Fruit fly (Drosophila melanogaster): Measurements from ENCODE around the gene AstC.

dm6 chr2L:11072880-11073279 lies 8.3 kb downstream of the AstC start:
- TF ChIP-seq cic (GFP tag; optimal IDR thresholded peaks at IDR 0.05) = no peak
- TF ChIP-seq Hr96 (GFP tag; optimal IDR thresholded peaks at IDR 0.05) = no peak
- no peak for TF ChIP-seq Mnt (GFP tag; optimal IDR thresholded peaks at IDR 0.05)
- TF ChIP-seq toe (GFP tag; optimal IDR thresholded peaks at IDR 0.05) = no peak
- TF ChIP-seq bab1 (GFP tag; optimal IDR thresholded peaks at IDR 0.05) = no peak
- TF ChIP-seq CG7045 (GFP tag; optimal IDR thresholded peaks at IDR 0.05) = no peak
- TF ChIP-seq CG11617 (GFP tag; optimal IDR thresholded peaks at IDR 0.05) = no peak
- no peak for TF ChIP-seq CG14711 (tag; optimal IDR thresholded peaks at IDR 0.05)

All from whole organism, adult.